Worm (Caenorhabditis elegans): ENCODE data around the gene H17B01.2.

Gene H17B01.2

ce11 chrII:1500286-1500840 lies 30.0 kb downstream of the H17B01.2 start, which contains the start of gene emc-1:
emc-1 (minus strand) TSS chrII:1500330.
- TF ChIP-seq mdt-29 (GFP tag; IDR thresholded peaks at IDR 0.05) = no peak
- TF ChIP-seq nhr-77 (tag; optimal IDR thresholded peaks at IDR 0.05) = no peak
- no peak for TF ChIP-seq ztf-11 (tag; optimal IDR thresholded peaks at IDR 0.05)
- peak in 1 of 2 experiments; percentile 68 for TF ChIP-seq hif-1 (tag; optimal IDR thresholded peaks at IDR 0.05)
- no peak for TF ChIP-seq daf-8 (GFP tag; IDR thresholded peaks at IDR 0.05)
- TF ChIP-seq mes-2 (tag; optimal IDR thresholded peaks at IDR 0.05; ENCODE audit: poor library complexity, severe bottlenecking) = peak; percentile 59
- TF ChIP-seq ces-1 (GFP tag; optimal IDR thresholded peaks at IDR 0.05) = no peak

ce11 chrII:1500959-1501358 lies 30.6 kb downstream of the H17B01.2 start:
- TF ChIP-seq lir-3 (tag; optimal IDR thresholded peaks at IDR 0.05) (no peak), Y75B8A.6 (GFP tag; IDR thresholded peaks at IDR 0.05) (no peak), mdt-29 (GFP tag; IDR thresholded peaks at IDR 0.05) (no peak), unc-130 (GFP tag; optimal IDR thresholded peaks at IDR 0.05) (no peak), set-16 (GFP tag; IDR thresholded peaks at IDR 0.05) (no peak), Y105C5A.15 (GFP tag; IDR thresholded peaks at IDR 0.05) (no peak)

- TF ChIP-seq lsy-2 (tag; optimal IDR thresholded peaks at IDR 0.05) (peak in 1 of 2 experiments; percentile 44), aly-2 (tag; optimal IDR thresholded peaks at IDR 0.05) (no peak), daf-16 (GFP tag; optimal IDR thresholded peaks at IDR 0.05) (peak in 1 of 2 experiments; percentile 36), daf-16 (tag; optimal IDR thresholded peaks at IDR 0.05) (no peak), mxl-2 (GFP tag; conservative IDR thresholded peaks at IDR 0.05) (no peak), dve-1 (tag; optimal IDR thresholded peaks at IDR 0.05; ENCODE audit: insufficient read depth) (peak; percentile 7), dmd-6 (GFP tag; IDR thresholded peaks at IDR 0.05) (peak; percentile 33; the same call in 1 of the 2 replicates), rbr-2 (tag; optimal IDR thresholded peaks at IDR 0.05) (peak; percentile 33), Y5F2A.4 (GFP tag; optimal IDR thresholded peaks at IDR 0.05) (no peak), nhr-11 (tag; optimal IDR thresholded peaks at IDR 0.05) (peak; percentile 36), mxl-3 (GFP tag; optimal IDR thresholded peaks at IDR 0.05) (peak; percentile 65), ceh-20 (GFP tag; IDR thresholded peaks at IDR 0.05) (peak; percentile 57; the same call in 1 of the 2 replicates), arid-1 (GFP tag; conservative IDR thresholded peaks at IDR 0.05) (no peak), hmg-1.1 (GFP tag; IDR thresholded peaks at IDR 0.05) (peak; percentile 72), nhr-237 (tag; optimal IDR thresholded peaks at IDR 0.05) (no peak), hlh-11 (tag; optimal IDR thresholded peaks at IDR 0.05) (peak; percentile 63), hlh-30 (tag; optimal IDR thresholded peaks at IDR 0.05; ENCODE audit: insufficient read depth) (peak; percentile 74), lin-39 (tag; optimal IDR thresholded peaks at IDR 0.05) (no peak), mep-1 (tag; optimal IDR thresholded peaks at IDR 0.05) (peak; percentile 40), mdl-1 (tag; optimal IDR thresholded peaks at IDR 0.05) (peak; percentile 55 to 82), Y48G9A.11 (GFP tag; IDR thresholded peaks at IDR 0.05) (no peak), lin-13 (GFP tag; optimal IDR thresholded peaks at IDR 0.05) (peak; percentile 2), mdt-29 (GFP tag; IDR thresholded peaks at IDR 0.05) (no peak), hif-1 (tag; optimal IDR thresholded peaks at IDR 0.05) (peak in 1 of 2 experiments; percentile 75), nhr-42 (GFP tag; IDR thresholded peaks at IDR 0.05) (0 out of 2 replicates have a peak, but pooled peaks have one; percentile 31), nhr-41 (GFP tag; IDR thresholded peaks at IDR 0.05) (0 out of 2 replicates have a peak, but pooled peaks have one; percentile 47), snpc-1.2 (GFP tag; IDR thresholded peaks at IDR 0.05) (no peak), set-16 (GFP tag; IDR thresholded peaks at IDR 0.05) (peak; percentile 78)
These were observed 31.4 kb downstream of the H17B01.2 start for ce11 chrII:1501614-1502355.

Measured in whole organism, L4 larva.